Fruit fly (Drosophila melanogaster) whole organism, embryonic: ENCODE data around the gene Lasp.

Experiments used
- ATbp ChIP-seq: fragments of 200-800 bp; sonication (Bioruptor generic); optimal IDR thresholded peaks from 2 replicates; lab custom pipeline; 2017; ENCODE audit warnings: missing biosample characterization, mild to moderate bottlenecking, missing genetic modification characterization, missing genetic modification reagents
- Abd-B ChIP-seq: fragments of 200-800 bp; sonication (Bioruptor generic); optimal IDR thresholded peaks from 2 replicates; lab custom pipeline; 2018; ENCODE audit warnings: missing biosample characterization, mild to moderate bottlenecking, missing genetic modification characterization, moderate library complexity
- Antp ChIP-seq: fragments of 200-800 bp; sonication (Bioruptor generic); optimal IDR thresholded peaks from 3 replicates; lab custom pipeline; 2016; ENCODE audit warnings: missing biosample characterization, missing genetic modification characterization
- Asciz ChIP-seq: fragments of 200-800 bp; sonication (Bioruptor generic); optimal IDR thresholded peaks from 2 replicates; lab custom pipeline; 2017; ENCODE audit warnings: missing biosample characterization, mild to moderate bottlenecking, missing genetic modification characterization, missing genetic modification reagents
- Awh ChIP-seq: fragments of 200-800 bp; sonication (Bioruptor generic); IDR thresholded peaks from 2 replicates; pipeline ENCODE4, ENCODE4 v1.3.6; 2022; ENCODE audit warnings: missing biosample characterization, missing genetic modification characterization
- Blimp-1 ChIP-seq: fragments of 200-800 bp; sonication (Bioruptor generic); optimal IDR thresholded peaks from 3 replicates; lab custom pipeline; 2018; ENCODE audit warnings: missing biosample characterization, missing genetic modification characterization, mild to moderate bottlenecking, moderate library complexity, missing genetic modification reagents
- CG11504 ChIP-seq: fragments of 200-800 bp; sonication (Bioruptor generic); optimal IDR thresholded peaks from 3 replicates; lab custom pipeline; 2019; ENCODE audit warnings: missing biosample characterization, mild to moderate bottlenecking, missing genetic modification characterization, moderate library complexity
- CG12769 ChIP-seq: fragments of 200-800 bp; sonication (Bioruptor generic); optimal IDR thresholded peaks from 2 replicates; lab custom pipeline; 2019; ENCODE audit warnings: missing biosample characterization, mild to moderate bottlenecking, missing genetic modification characterization, moderate library complexity
- CG14014 ChIP-seq: fragments of 200-800 bp; sonication (Bioruptor generic); IDR thresholded peaks from 2 replicates; pipeline ENCODE4 v1.3.6; 2022; ENCODE audit warnings: missing biosample characterization, missing genetic modification characterization
- CG15479 ChIP-seq: fragments of 200-800 bp; sonication (Bioruptor generic); optimal IDR thresholded peaks from 3 replicates; lab custom pipeline; 2019; ENCODE audit warnings: missing biosample characterization, mild to moderate bottlenecking, missing genetic modification characterization, moderate library complexity
- CG16815 ChIP-seq: fragments of 200-800 bp; sonication (Bioruptor generic); optimal IDR thresholded peaks from 3 replicates; lab custom pipeline; 2017; ENCODE audit warnings: missing biosample characterization, mild to moderate bottlenecking, missing genetic modification characterization
- CG17359 ChIP-seq: fragments of 200-800 bp; sonication (Bioruptor generic); optimal IDR thresholded peaks from 3 replicates; lab custom pipeline; 2018; ENCODE audit warnings: missing biosample characterization, mild to moderate bottlenecking, missing genetic modification characterization, moderate library complexity
- CG18764 ChIP-seq: fragments of 200-800 bp; sonication (Bioruptor generic); optimal IDR thresholded peaks from 3 replicates; lab custom pipeline; 2016; ENCODE audit warnings: missing biosample characterization, missing genetic modification characterization
- CG2116 ChIP-seq: fragments of 200-800 bp; sonication (Bioruptor generic); optimal IDR thresholded peaks from 3 replicates; lab custom pipeline; 2018; ENCODE audit warnings: missing biosample characterization, mild to moderate bottlenecking, missing genetic modification characterization
- CG2129 ChIP-seq: fragments of 200-800 bp; sonication (Bioruptor generic); IDR thresholded peaks from 2 replicates; pipeline ENCODE4 v1.3.6; 2022; ENCODE audit warnings: missing biosample characterization, missing genetic modification characterization; ENCODE audit not compliant: partially characterized antibody
- CG2678 ChIP-seq: fragments of 200-800 bp; sonication (Bioruptor generic); optimal IDR thresholded peaks from 3 replicates; lab custom pipeline; 2019; ENCODE audit warnings: missing biosample characterization, mild to moderate bottlenecking, missing genetic modification characterization, moderate library complexity
- CG2712 ChIP-seq: fragments of 200-800 bp; optimal IDR thresholded peaks from 3 replicates; lab custom pipeline; 2019; ENCODE audit warnings: missing biosample characterization, mild to moderate bottlenecking, missing genetic modification characterization, moderate library complexity
- CG30431 ChIP-seq: fragments of 200-800 bp; sonication (Bioruptor generic); optimal IDR thresholded peaks from 2 replicates; lab custom pipeline; 2017; ENCODE audit warnings: missing biosample characterization, missing genetic modification characterization
- CG33557 ChIP-seq: fragments of 200-800 bp; sonication (Bioruptor generic); optimal IDR thresholded peaks from 2 replicates; lab custom pipeline; 2019; ENCODE audit warnings: missing biosample characterization, mild to moderate bottlenecking, missing genetic modification characterization, moderate library complexity
- CG4707 ChIP-seq: fragments of 200-800 bp; sonication (Bioruptor generic); optimal IDR thresholded peaks from 2 replicates; lab custom pipeline; 2018; ENCODE audit warnings: missing biosample characterization, mild to moderate bottlenecking, missing genetic modification characterization, moderate library complexity
- CG4820 ChIP-seq: fragments of 200-800 bp; sonication (Bioruptor generic); optimal IDR thresholded peaks from 3 replicates; lab custom pipeline; 2016; ENCODE audit warnings: missing biosample characterization, missing genetic modification characterization
- CG6254 ChIP-seq: fragments of 200-800 bp; sonication (Bioruptor generic); optimal IDR thresholded peaks from 3 replicates; lab custom pipeline; 2017; ENCODE audit warnings: mild to moderate bottlenecking, missing biosample characterization, missing genetic modification reagents, missing genetic modification characterization
- CG7839 ChIP-seq: fragments of 200-800 bp; sonication (Bioruptor generic); optimal IDR thresholded peaks from 3 replicates; lab custom pipeline; 2018; ENCODE audit warnings: missing biosample characterization, mild to moderate bottlenecking, missing genetic modification characterization, moderate library complexity
- CG7987 ChIP-seq: fragments of 200-800 bp; sonication (Bioruptor generic); optimal IDR thresholded peaks from 2 replicates; lab custom pipeline; 2018; ENCODE audit warnings: missing biosample characterization, mild to moderate bottlenecking, missing genetic modification characterization, moderate library complexity
- ERR ChIP-seq: fragments of 200-800 bp; sonication (Bioruptor generic); optimal IDR thresholded peaks from 2 replicates; lab custom pipeline; 2016; ENCODE audit warnings: missing biosample characterization, missing genetic modification characterization
- Max ChIP-seq: fragments of 200-800 bp; sonication (Bioruptor generic); optimal IDR thresholded peaks from 2 replicates; lab custom pipeline; 2016; ENCODE audit warnings: missing biosample characterization, mild to moderate bottlenecking, missing genetic modification characterization
- Mes4 ChIP-seq: fragments of 200-800 bp; sonication (Bioruptor generic); optimal IDR thresholded peaks from 2 replicates; lab custom pipeline; 2016; ENCODE audit warnings: missing biosample characterization, missing genetic modification characterization
- Oaz ChIP-seq: fragments of 200-800 bp; sonication (Bioruptor generic); IDR thresholded peaks from 2 replicates; pipeline ENCODE4 v1.3.6; 2022; ENCODE audit warnings: missing biosample characterization, missing genetic modification characterization
- Oli ChIP-seq: fragments of 200-800 bp; sonication (Bioruptor generic); optimal IDR thresholded peaks from 2 replicates; lab custom pipeline; 2018; ENCODE audit warnings: missing biosample characterization, mild to moderate bottlenecking, missing genetic modification characterization, moderate library complexity
- Spps ChIP-seq: fragments of 200-800 bp; sonication (Bioruptor generic); optimal IDR thresholded peaks from 2 replicates; lab custom pipeline; 2018; ENCODE audit warnings: missing biosample characterization, mild to moderate bottlenecking, missing genetic modification characterization
- Xrp1 ChIP-seq: fragments of 200-800 bp; sonication (Bioruptor generic); IDR thresholded peaks from 2 replicates; pipeline ENCODE4 v1.3.6; 2022; ENCODE audit warnings: missing biosample characterization, missing genetic modification characterization
- al ChIP-seq: fragments of 200-800 bp; sonication (Bioruptor generic); IDR thresholded peaks from 2 replicates; pipeline ENCODE4 v1.3.6; 2022; ENCODE audit warnings: missing biosample characterization, missing genetic modification characterization
- br ChIP-seq: fragments of >200 bp; optimal IDR thresholded peaks from 2 replicates; lab custom pipeline; 2017
- bsh ChIP-seq, 2 experiments: fragments of 200-800 bp; sonication (Bioruptor generic); optimal IDR thresholded peaks; 2 replicates each; lab custom pipeline; 2017 to 2018; ENCODE audit warnings: mild to moderate bottlenecking in 2 of 2, missing biosample characterization in 2 of 2, missing genetic modification characterization in 2 of 2, moderate library complexity in 1 of 2
- ci ChIP-seq: fragments of 200-800 bp; sonication (Bioruptor generic); IDR thresholded peaks from 3 replicates; pipeline ENCODE4 v1.3.6; 2022; ENCODE audit warnings: missing biosample characterization, missing genetic modification characterization
- crol ChIP-seq: fragments of 200-800 bp; sonication (Bioruptor generic); IDR thresholded peaks from 2 replicates; pipeline ENCODE4 v1.3.6; 2022; ENCODE audit warnings: missing biosample characterization, missing genetic modification characterization
- en ChIP-seq: fragments of 200-800 bp; sonication (Bioruptor generic); optimal IDR thresholded peaks from 2 replicates; lab custom pipeline; 2016; ENCODE audit warnings: missing biosample characterization, missing genetic modification characterization
- fd102C ChIP-seq: fragments of 200-800 bp; sonication (Bioruptor generic); optimal IDR thresholded peaks from 2 replicates; lab custom pipeline; 2018; ENCODE audit warnings: missing biosample characterization, mild to moderate bottlenecking, missing genetic modification characterization, moderate library complexity
- fd96Cb ChIP-seq: fragments of 200-800 bp; sonication (Bioruptor generic); optimal IDR thresholded peaks from 2 replicates; lab custom pipeline; 2018; ENCODE audit warnings: missing biosample characterization, mild to moderate bottlenecking, missing genetic modification characterization, moderate library complexity
- gcm ChIP-seq: fragments of 200-800 bp; sonication (Bioruptor generic); optimal IDR thresholded peaks from 2 replicates; lab custom pipeline; 2019; ENCODE audit warnings: missing biosample characterization, mild to moderate bottlenecking, missing genetic modification characterization, moderate library complexity
- gem ChIP-seq: fragments of 200-800 bp; sonication (Bioruptor generic); optimal IDR thresholded peaks from 2 replicates; lab custom pipeline; 2019; ENCODE audit warnings: missing biosample characterization, mild to moderate bottlenecking, missing genetic modification characterization, moderate library complexity
- lov ChIP-seq, 2 experiments: fragments of 200-800 bp in 1 of 2; fragments of >200 bp in 1 of 2; sonication (Bioruptor generic) in 1 of 2; IDR thresholded peaks in 1 of 2; optimal IDR thresholded peaks in 1 of 2; 2 replicates in 1 of 2; 3 replicates in 1 of 2; pipeline versions ENCODE4 v1.3.6 to Lab custom; 2017 to 2022; ENCODE audit warnings: missing biosample characterization in 1 of 2, missing genetic modification characterization in 1 of 2
- pan ChIP-seq, 4 experiments: fragments of >200 bp in 3 of 4; fragments of 200-800 bp in 1 of 4; sonication (Bioruptor generic) in 1 of 4; optimal IDR thresholded peaks in 3 of 4; IDR thresholded peaks in 1 of 4; 2 replicates each; pipeline versions ENCODE4 v1.3.6 to Lab custom; 2017 to 2022; ENCODE audit warnings: missing biosample characterization in 2 of 4, missing genetic modification characterization in 2 of 4, mixed read lengths in 1 of 4
- pho ChIP-seq: fragments of 200-800 bp; sonication (Bioruptor generic); optimal IDR thresholded peaks from 2 replicates; lab custom pipeline; 2016; ENCODE audit warnings: missing biosample characterization, missing genetic modification characterization
- stc ChIP-seq: fragments of 200-800 bp; sonication (Bioruptor generic); IDR thresholded peaks from 2 replicates; pipeline ENCODE4 v1.3.6; 2022; ENCODE audit warnings: missing biosample characterization, missing genetic modification characterization
- stwl ChIP-seq: fragments of 200-800 bp; sonication (Bioruptor generic); optimal IDR thresholded peaks from 3 replicates; lab custom pipeline; 2018; ENCODE audit warnings: missing biosample characterization, mild to moderate bottlenecking, missing genetic modification characterization, moderate library complexity
- tap ChIP-seq: fragments of 200-800 bp; optimal IDR thresholded peaks from 3 replicates; lab custom pipeline; 2019; ENCODE audit warnings: missing biosample characterization, mild to moderate bottlenecking, missing genetic modification characterization, moderate library complexity
- tll ChIP-seq, 2 experiments: fragments of 200-800 bp in 1 of 2; fragments of >200 bp in 1 of 2; sonication (Bioruptor generic) in 1 of 2; optimal IDR thresholded peaks; 2 replicates each; lab custom pipeline; 2017 to 2019; ENCODE audit warnings: missing biosample characterization in 2 of 2, missing genetic modification characterization in 2 of 2, mild to moderate bottlenecking in 1 of 2, moderate library complexity in 1 of 2

Gene Lasp

dm6 chr3L:16640509-16641068 is 70.9 kb downstream of the Lasp start (continued):
- peak; percentile 53 for TF ChIP-seq gcm (GFP tag; lab: Kevin White, UChicago)
- TF ChIP-seq Awh: no peak
- TF ChIP-seq Asciz (GFP tag; lab: Kevin White, UChicago): peak; percentile 84
- TF ChIP-seq ATbp (GFP tag; lab: Kevin White, UChicago): peak; percentile 82
- TF ChIP-seq Antp (GFP tag; lab: Kevin White, UChicago): no peak
- peak; percentile 47 for TF ChIP-seq CG17359
- peak; percentile 16 for TF ChIP-seq Max (GFP tag; lab: Kevin White, UChicago)
- TF ChIP-seq CG2129 (GFP tag; lab: Robert Waterston, UW): no peak
- no peak for TF ChIP-seq Oaz
- TF ChIP-seq al (GFP tag; lab: Robert Waterston, UW): no peak
- TF ChIP-seq CG33557 (GFP tag; lab: Kevin White, UChicago): peak; percentile 51
- no peak for TF ChIP-seq ERR (GFP tag; lab: Kevin White, UChicago)
- peak; percentile 12; the same call in 1 of the 2 replicates for TF ChIP-seq stc (GFP tag; lab: Robert Waterston, UW)
- no peak for TF ChIP-seq CG12769 (tag; lab: Kevin White, UChicago)
- TF ChIP-seq stwl (tag; lab: Kevin White, UChicago): peak; percentile 47
- peak; percentile 14 for TF ChIP-seq CG4707 (GFP tag; lab: Kevin White, UChicago)
- peak; percentile 64 for TF ChIP-seq CG2712 (tag; lab: Kevin White, UChicago)
- TF ChIP-seq CG15479 (GFP tag; lab: Kevin White, UChicago): peak; percentile 13
- peak in 1 of 2 experiments; percentile 8 for TF ChIP-seq tll (GFP tag; optimal IDR thresholded peaks at IDR 0.05; lab: Kevin White, UChicago)
- peak; percentile 18 for TF ChIP-seq fd96Cb
- no peak for TF ChIP-seq CG7987 (GFP tag; lab: Kevin White, UChicago)
- peak; percentile 54 for TF ChIP-seq Blimp-1
- peak; percentile 22 for TF ChIP-seq CG7839 (tag; lab: Kevin White, UChicago)
- TF ChIP-seq CG14014: no peak
- TF ChIP-seq CG2116 (GFP tag; lab: Kevin White, UChicago): peak; percentile 26
- TF ChIP-seq CG18764 (GFP tag; lab: Kevin White, UChicago): peak; percentile 35
- TF ChIP-seq tap (tag; lab: Kevin White, UChicago): peak; percentile 0
- no peak for TF ChIP-seq lov (optimal IDR thresholded peaks at IDR 0.05; lab: Kevin White, UChicago)
- TF ChIP-seq lov (GFP tag; IDR thresholded peaks at IDR 0.05; lab: Robert Waterston, UW): no peak; the same call in 2 of the 3 replicates
- no peak for TF ChIP-seq br (lab: Kevin White, UChicago)
- peak; percentile 76 for TF ChIP-seq CG6254
- TF ChIP-seq fd102C (GFP tag; lab: Kevin White, UChicago): peak; percentile 76
- peak; percentile 13 for TF ChIP-seq CG4820 (GFP tag; lab: Kevin White, UChicago)
- peak in 1 of 2 experiments; percentile 52 for TF ChIP-seq bsh (GFP tag; optimal IDR thresholded peaks at IDR 0.05; lab: Kevin White, UChicago)
- TF ChIP-seq pan (optimal IDR thresholded peaks at IDR 0.05; lab: Kevin White, UChicago): no peak
- TF ChIP-seq pan (GFP tag; optimal IDR thresholded peaks at IDR 0.05 in 1 of 2, IDR thresholded peaks at IDR 0.05 in 1 of 2): peak in 1 of 2 experiments; percentile 13
- peak; percentile 73 for TF ChIP-seq Xrp1 (GFP tag; lab: Robert Waterston, UW)
- TF ChIP-seq ci (GFP tag; lab: Robert Waterston, UW): 0 out of 3 replicates have a peak, but pooled peaks have one; percentile 19
- peak; percentile 54 for TF ChIP-seq crol
- TF ChIP-seq Spps (tag; lab: Kevin White, UChicago): peak; percentile 56
- TF ChIP-seq Oli (tag; lab: Kevin White, UChicago): peak; percentile 16
- TF ChIP-seq en (GFP tag; lab: Kevin White, UChicago): no peak
- TF ChIP-seq CG30431 (GFP tag; lab: Kevin White, UChicago): no peak
- TF ChIP-seq gem: peak; percentile 67
- TF ChIP-seq Abd-B (GFP tag; lab: Kevin White, UChicago): no peak
- TF ChIP-seq CG2678: peak; percentile 59
- TF ChIP-seq CG16815 (GFP tag; lab: Kevin White, UChicago): peak; percentile 9
- no peak for TF ChIP-seq pho (GFP tag; lab: Kevin White, UChicago)
- TF ChIP-seq CG11504 (tag; lab: Kevin White, UChicago): peak; percentile 30
- TF ChIP-seq Mes4 (GFP tag; lab: Kevin White, UChicago): no peak
